Fruit fly (Drosophila melanogaster) whole organism, embryonic: Measurements from ENCODE around the gene CG32813.
A peak's percentile ranks its signal among the peaks of the same experiment; 100 is the strongest.

Experiments
- ATbp ChIP-seq: fragments of 200-800 bp; sonication (Bioruptor generic); optimal IDR thresholded peaks from 2 replicates; lab custom pipeline; 2017; ENCODE audit warnings: missing biosample characterization, mild to moderate bottlenecking, missing genetic modification characterization, missing genetic modification reagents
- Awh ChIP-seq: fragments of 200-800 bp; sonication (Bioruptor generic); IDR thresholded peaks from 2 replicates; pipeline ENCODE4, ENCODE4 v1.3.6; 2022; ENCODE audit warnings: missing biosample characterization, missing genetic modification characterization
- Bgb ChIP-seq: fragments of 200-800 bp; sonication (Bioruptor generic); IDR thresholded peaks from 2 replicates; pipeline ENCODE4 v1.3.6; 2022; ENCODE audit warnings: missing biosample characterization, missing genetic modification characterization; ENCODE audit not compliant: partially characterized antibody
- CG10209 ChIP-seq: fragments of 200-800 bp; sonication (Bioruptor generic); optimal IDR thresholded peaks from 3 replicates; lab custom pipeline; 2017; ENCODE audit warnings: missing biosample characterization, mild to moderate bottlenecking, missing genetic modification characterization, missing genetic modification reagents
- CG10979 ChIP-seq: fragments of 200-800 bp; sonication (Bioruptor generic); optimal IDR thresholded peaks from 2 replicates; lab custom pipeline; 2018; ENCODE audit warnings: missing biosample characterization, mild to moderate bottlenecking, missing genetic modification characterization, moderate library complexity
- CG11247 ChIP-seq: fragments of 200-800 bp; sonication (Bioruptor generic); IDR thresholded peaks from 2 replicates; pipeline ENCODE4 v1.3.6; 2022; ENCODE audit warnings: missing biosample characterization, missing genetic modification characterization
- CG14710 ChIP-seq: fragments of 200-800 bp; sonication (Bioruptor generic); optimal IDR thresholded peaks from 3 replicates; lab custom pipeline; 2019; ENCODE audit warnings: missing biosample characterization, mild to moderate bottlenecking, missing genetic modification characterization, moderate library complexity
- CG17186 ChIP-seq: fragments of 200-800 bp; sonication (Bioruptor generic); optimal IDR thresholded peaks from 3 replicates; lab custom pipeline; 2017; ENCODE audit warnings: missing biosample characterization, missing genetic modification reagents, missing genetic modification characterization
- CG17912 ChIP-seq: fragments of 200-800 bp; sonication (Bioruptor generic); optimal IDR thresholded peaks from 2 replicates; lab custom pipeline; 2018; ENCODE audit warnings: missing biosample characterization, mild to moderate bottlenecking, missing genetic modification characterization
- CG18262 ChIP-seq: fragments of 200-800 bp; optimal IDR thresholded peaks from 3 replicates; lab custom pipeline; 2019; ENCODE audit warnings: missing biosample characterization, mild to moderate bottlenecking, missing genetic modification characterization, moderate library complexity
- CG18476 ChIP-seq: fragments of 200-800 bp; sonication (Bioruptor generic); optimal IDR thresholded peaks from 2 replicates; lab custom pipeline; 2016; ENCODE audit warnings: missing biosample characterization, mild to moderate bottlenecking, missing genetic modification characterization
- CG2202 ChIP-seq: fragments of 200-800 bp; sonication (Bioruptor generic); optimal IDR thresholded peaks from 2 replicates; lab custom pipeline; 2018; ENCODE audit warnings: missing biosample characterization, mild to moderate bottlenecking, missing genetic modification characterization
- CG2875 ChIP-seq: fragments of 200-800 bp; sonication (Bioruptor generic); optimal IDR thresholded peaks from 2 replicates; lab custom pipeline; 2017; ENCODE audit warnings: missing biosample characterization, mild to moderate bottlenecking, missing genetic modification characterization, missing genetic modification reagents
- CG33557 ChIP-seq: fragments of 200-800 bp; sonication (Bioruptor generic); optimal IDR thresholded peaks from 2 replicates; lab custom pipeline; 2019; ENCODE audit warnings: missing biosample characterization, mild to moderate bottlenecking, missing genetic modification characterization, moderate library complexity
- CG3847 ChIP-seq: fragments of 200-800 bp; sonication (Bioruptor generic); IDR thresholded peaks from 2 replicates; pipeline ENCODE4 v1.3.6; 2022; ENCODE audit warnings: missing biosample characterization, missing genetic modification characterization
- CG4328 ChIP-seq: fragments of 200-800 bp; sonication (Bioruptor generic); optimal IDR thresholded peaks from 3 replicates; lab custom pipeline; 2017; ENCODE audit warnings: missing biosample characterization, missing genetic modification reagents, missing genetic modification characterization
- CG6683 ChIP-seq: fragments of 200-800 bp; sonication (Bioruptor generic); optimal IDR thresholded peaks from 2 replicates; lab custom pipeline; 2017; ENCODE audit warnings: missing biosample characterization, mild to moderate bottlenecking, missing genetic modification characterization, missing genetic modification reagents
- CG7271 ChIP-seq: fragments of 200-800 bp; sonication (Bioruptor generic); optimal IDR thresholded peaks from 2 replicates; lab custom pipeline; 2018; ENCODE audit warnings: missing biosample characterization, mild to moderate bottlenecking, missing genetic modification characterization, moderate library complexity
- CG7786 ChIP-seq: fragments of 200-800 bp; sonication (Bioruptor generic); optimal IDR thresholded peaks from 2 replicates; lab custom pipeline; 2016; ENCODE audit warnings: missing biosample characterization, missing genetic modification characterization
- CG7839 ChIP-seq: fragments of 200-800 bp; sonication (Bioruptor generic); optimal IDR thresholded peaks from 3 replicates; lab custom pipeline; 2018; ENCODE audit warnings: missing biosample characterization, mild to moderate bottlenecking, missing genetic modification characterization, moderate library complexity
- CG9437 ChIP-seq: fragments of 200-800 bp; sonication (Bioruptor generic); optimal IDR thresholded peaks from 2 replicates; lab custom pipeline; 2018; ENCODE audit warnings: missing biosample characterization, mild to moderate bottlenecking, missing genetic modification characterization
- Dip3 ChIP-seq: fragments of 200-800 bp; sonication (Bioruptor generic); optimal IDR thresholded peaks from 3 replicates; lab custom pipeline; 2016; ENCODE audit warnings: missing biosample characterization, missing genetic modification characterization
- Dll ChIP-seq: fragments of 200-800 bp; sonication (Bioruptor generic); IDR thresholded peaks from 4 replicates; pipeline ENCODE4 v1.3.6; 2022; ENCODE audit warnings: missing biosample characterization, missing genetic modification characterization; ENCODE audit not compliant: partially characterized antibody
- Fer3 ChIP-seq: fragments of 200-800 bp; sonication (Bioruptor generic); optimal IDR thresholded peaks from 2 replicates; lab custom pipeline; 2018; ENCODE audit warnings: missing biosample characterization, mild to moderate bottlenecking, missing genetic modification characterization, moderate library complexity
- Gug ChIP-seq: fragments of 200-800 bp; sonication (Bioruptor generic); IDR thresholded peaks from 4 replicates; pipeline ENCODE4 v1.3.6; 2022; ENCODE audit warnings: missing biosample characterization, missing genetic modification characterization
- HLH54F ChIP-seq: fragments of 200-800 bp; sonication (Bioruptor generic); optimal IDR thresholded peaks from 3 replicates; lab custom pipeline; 2016; ENCODE audit warnings: missing biosample characterization, missing genetic modification characterization
- MBD-R2 ChIP-seq: fragments of 200-800 bp; sonication (Bioruptor generic); IDR thresholded peaks from 2 replicates; pipeline ENCODE4 v1.3.6; 2022; ENCODE audit warnings: missing biosample characterization, missing genetic modification characterization
- Med ChIP-seq: fragments of 200-800 bp; sonication (Bioruptor generic); peaks from one replicate; lab custom pipeline; 2016; ENCODE audit warnings: missing biosample characterization, missing genetic modification characterization, mild to moderate bottlenecking, inconsistent platforms, moderate library complexity
- NC2β ChIP-seq: fragments of 200-800 bp; sonication (Bioruptor generic); optimal IDR thresholded peaks from 2 replicates; lab custom pipeline; 2016; ENCODE audit warnings: missing biosample characterization, missing genetic modification characterization
- Nf-YA ChIP-seq: fragments of 200-800 bp; sonication (Bioruptor generic); IDR thresholded peaks from 2 replicates; pipeline ENCODE4 v1.3.6; 2022; ENCODE audit warnings: missing biosample characterization, missing genetic modification characterization
- Nf-YB ChIP-seq: fragments of 200-800 bp; sonication (Bioruptor generic); optimal IDR thresholded peaks from 3 replicates; lab custom pipeline; 2019; ENCODE audit warnings: missing biosample characterization, mild to moderate bottlenecking, missing genetic modification characterization, moderate library complexity
- Nf-YC ChIP-seq: fragments of 200-800 bp; optimal IDR thresholded peaks from 3 replicates; lab custom pipeline; 2019; ENCODE audit warnings: missing biosample characterization, mild to moderate bottlenecking, missing genetic modification characterization, moderate library complexity
- Oli ChIP-seq: fragments of 200-800 bp; sonication (Bioruptor generic); optimal IDR thresholded peaks from 2 replicates; lab custom pipeline; 2018; ENCODE audit warnings: missing biosample characterization, mild to moderate bottlenecking, missing genetic modification characterization, moderate library complexity
- Ravus ChIP-seq: fragments of 200-800 bp; sonication (Bioruptor generic); IDR thresholded peaks from 2 replicates; pipeline ENCODE4 v1.3.6; 2022; ENCODE audit warnings: missing biosample characterization, missing genetic modification characterization
- bcd ChIP-seq: fragments of 200-800 bp; sonication (Bioruptor generic); optimal IDR thresholded peaks from 2 replicates; lab custom pipeline; 2017; ENCODE audit warnings: missing biosample characterization, mild to moderate bottlenecking, missing genetic modification characterization
- chm ChIP-seq: fragments of 200-800 bp; sonication (Bioruptor generic); IDR thresholded peaks from 2 replicates; pipeline ENCODE4 v1.3.6; 2022; ENCODE audit warnings: missing biosample characterization, missing genetic modification characterization
- cwo ChIP-seq: fragments of 200-800 bp; sonication (Bioruptor generic); optimal IDR thresholded peaks from 3 replicates; lab custom pipeline; 2017; ENCODE audit warnings: missing biosample characterization, missing genetic modification characterization, mild to moderate bottlenecking, moderate library complexity, missing genetic modification reagents
- dmrt99B ChIP-seq: fragments of 200-800 bp; sonication (Bioruptor generic); optimal IDR thresholded peaks from 2 replicates; lab custom pipeline; 2018; ENCODE audit warnings: missing biosample characterization, mild to moderate bottlenecking, missing genetic modification characterization, moderate library complexity
- en ChIP-seq: fragments of 200-800 bp; sonication (Bioruptor generic); optimal IDR thresholded peaks from 2 replicates; lab custom pipeline; 2016; ENCODE audit warnings: missing biosample characterization, missing genetic modification characterization
- fd102C ChIP-seq: fragments of 200-800 bp; sonication (Bioruptor generic); optimal IDR thresholded peaks from 2 replicates; lab custom pipeline; 2018; ENCODE audit warnings: missing biosample characterization, mild to moderate bottlenecking, missing genetic modification characterization, moderate library complexity
- fd3F ChIP-seq: fragments of 200-800 bp; sonication (Bioruptor generic); optimal IDR thresholded peaks from 2 replicates; lab custom pipeline; 2018; ENCODE audit warnings: missing biosample characterization, mild to moderate bottlenecking, missing genetic modification characterization, moderate library complexity
- gem ChIP-seq: fragments of 200-800 bp; sonication (Bioruptor generic); optimal IDR thresholded peaks from 2 replicates; lab custom pipeline; 2019; ENCODE audit warnings: missing biosample characterization, mild to moderate bottlenecking, missing genetic modification characterization, moderate library complexity
- gsb ChIP-seq: fragments of 200-800 bp; sonication (Bioruptor generic); IDR thresholded peaks from 2 replicates; pipeline ENCODE4 v1.3.6; 2022; ENCODE audit warnings: missing biosample characterization, missing genetic modification characterization
- lab ChIP-seq: fragments of 200-800 bp; sonication (Bioruptor generic); optimal IDR thresholded peaks from 3 replicates; lab custom pipeline; 2017; ENCODE audit warnings: missing biosample characterization, missing genetic modification characterization, mild to moderate bottlenecking, moderate library complexity, missing genetic modification reagents
- org-1 ChIP-seq: fragments of 200-800 bp; sonication (Bioruptor generic); optimal IDR thresholded peaks from 2 replicates; lab custom pipeline; 2017; ENCODE audit warnings: missing biosample characterization, missing genetic modification characterization
- pan ChIP-seq, 4 experiments: fragments of >200 bp in 3 of 4; fragments of 200-800 bp in 1 of 4; sonication (Bioruptor generic) in 1 of 4; optimal IDR thresholded peaks in 3 of 4; IDR thresholded peaks in 1 of 4; 2 replicates each; pipeline versions ENCODE4 v1.3.6 to Lab custom; 2017 to 2022; ENCODE audit warnings: missing biosample characterization in 2 of 4, missing genetic modification characterization in 2 of 4, mixed read lengths in 1 of 4
- trh ChIP-seq: fragments of 200-800 bp; sonication (Bioruptor generic); optimal IDR thresholded peaks from 2 replicates; lab custom pipeline; 2016; ENCODE audit warnings: missing biosample characterization, missing genetic modification characterization
- vnd ChIP-seq: fragments of 200-800 bp; sonication (Bioruptor generic); IDR thresholded peaks from 3 replicates; pipeline ENCODE4 v1.3.6; 2022; ENCODE audit warnings: missing biosample characterization, missing genetic modification characterization; ENCODE audit not compliant: partially characterized antibody

The CG32813 gene

DNA sequence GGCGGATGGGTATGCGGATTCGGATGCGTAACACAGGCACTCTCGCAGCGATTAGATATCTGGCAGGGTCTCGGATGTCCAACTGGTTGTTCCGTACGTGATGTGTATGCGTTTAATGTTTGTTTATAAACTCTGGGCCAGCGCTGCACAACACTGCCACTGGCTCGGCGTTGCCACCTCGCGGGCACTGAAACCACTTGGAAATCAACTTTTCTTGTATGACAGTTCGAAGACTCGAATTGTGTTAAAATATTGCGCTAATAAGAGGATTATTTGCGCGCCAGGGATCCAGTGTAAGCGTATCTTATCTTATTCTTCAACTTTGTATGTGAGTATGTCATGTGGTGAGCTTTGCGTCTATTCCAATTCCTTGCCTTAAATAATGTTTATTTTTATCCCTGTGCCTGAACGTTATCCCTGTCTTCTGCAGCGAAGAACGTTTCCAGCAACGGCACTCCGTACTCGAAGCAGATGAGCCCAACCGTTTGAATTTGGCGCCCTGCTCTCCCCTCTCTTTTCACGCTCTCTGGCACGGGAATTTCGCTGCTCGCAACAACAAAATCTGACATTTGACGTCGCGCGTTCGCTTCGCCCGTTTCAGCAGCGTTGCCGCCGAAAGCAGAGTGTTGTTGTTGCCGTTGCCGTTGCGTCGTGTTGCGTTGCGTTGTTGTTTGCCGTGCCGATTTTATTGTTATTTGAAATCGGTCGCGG lies at the start of gene CG32813, which contains the start of gene CG3719 (continued):
- TF ChIP-seq Fer3, result peak; percentile 0
- TF ChIP-seq CG10979 (tag; lab: Kevin White, UChicago), result no peak
- TF ChIP-seq ATbp (GFP tag; lab: Kevin White, UChicago), result no peak
- no peak for TF ChIP-seq fd102C
- peak; percentile 95 for TF ChIP-seq CG9437 (GFP tag; lab: Kevin White, UChicago)
- TF ChIP-seq bcd (GFP tag; lab: Kevin White, UChicago), result peak; percentile 6
- no peak for TF ChIP-seq Nf-YA
- peak; percentile 84 for TF ChIP-seq Med (GFP tag; lab: Kevin White, UChicago)
- TF ChIP-seq CG7839 (tag; lab: Kevin White, UChicago), result no peak
- TF ChIP-seq Gug (GFP tag; lab: Robert Waterston, UW), result no peak; the same call in 3 of the 4 replicates
- no peak for TF ChIP-seq org-1 (GFP tag; lab: Kevin White, UChicago)
- TF ChIP-seq Ravus (GFP tag; lab: Robert Waterston, UW), result no peak
- TF ChIP-seq NC2β, result no peak
- TF ChIP-seq CG33557 (GFP tag; lab: Kevin White, UChicago), result no peak
- no peak for TF ChIP-seq cwo (GFP tag; lab: Kevin White, UChicago)
- no peak for TF ChIP-seq dmrt99B
- TF ChIP-seq CG10209 (GFP tag; lab: Kevin White, UChicago), result peak; percentile 27
- no peak for TF ChIP-seq gsb (GFP tag; lab: Robert Waterston, UW)
- peak; percentile 16 for TF ChIP-seq Dip3 (GFP tag; lab: Kevin White, UChicago)
- no peak for TF ChIP-seq CG7271 (tag; lab: Kevin White, UChicago)
- TF ChIP-seq HLH54F (GFP tag; lab: Kevin White, UChicago), result peak; percentile 40
- TF ChIP-seq chm (GFP tag; lab: Robert Waterston, UW), result peak; percentile 45; the same call in 1 of the 2 replicates
- no peak for TF ChIP-seq CG18262 (tag; lab: Kevin White, UChicago)
- peak; percentile 2 for TF ChIP-seq CG4328 (GFP tag; lab: Kevin White, UChicago)
- peak; percentile 1 for TF ChIP-seq Oli (tag; lab: Kevin White, UChicago)
- TF ChIP-seq CG7786, result peak; percentile 49
- TF ChIP-seq lab (GFP tag; lab: Kevin White, UChicago), result no peak
- no peak for TF ChIP-seq pan (optimal IDR thresholded peaks at IDR 0.05; lab: Kevin White, UChicago)
- no peak for TF ChIP-seq pan (GFP tag; optimal IDR thresholded peaks at IDR 0.05 in 1 of 2, IDR thresholded peaks at IDR 0.05 in 1 of 2)
- no peak for TF ChIP-seq CG11247 (GFP tag; lab: Robert Waterston, UW)
- TF ChIP-seq CG14710, result peak; percentile 44
- no peak for TF ChIP-seq en (GFP tag; lab: Kevin White, UChicago)
- TF ChIP-seq CG17186, result peak; percentile 77
- TF ChIP-seq Bgb (GFP tag; lab: Robert Waterston, UW), result peak; percentile 31; the same call in 1 of the 2 replicates
- no peak for TF ChIP-seq vnd (GFP tag; lab: Robert Waterston, UW)
- TF ChIP-seq CG17912 (GFP tag; lab: Kevin White, UChicago), result no peak
- no peak for TF ChIP-seq CG6683
- no peak for TF ChIP-seq fd3F (GFP tag; lab: Kevin White, UChicago)
- no peak for TF ChIP-seq Nf-YC (tag; lab: Kevin White, UChicago)
- no peak for TF ChIP-seq CG18476 (GFP tag; lab: Kevin White, UChicago)
- TF ChIP-seq MBD-R2 (GFP tag; lab: Robert Waterston, UW), result peak; percentile 70
- TF ChIP-seq CG2202 (tag; lab: Kevin White, UChicago), result no peak
- no peak for TF ChIP-seq Awh (GFP tag; lab: Robert Waterston, UW)
- no peak for TF ChIP-seq gem (tag; lab: Kevin White, UChicago)
- no peak for TF ChIP-seq Nf-YB
- TF ChIP-seq CG2875, result no peak
- TF ChIP-seq trh (GFP tag; lab: Kevin White, UChicago), result no peak
- no peak for TF ChIP-seq Dll (GFP tag; lab: Robert Waterston, UW)
- peak; percentile 53 for TF ChIP-seq CG3847 (GFP tag; lab: Robert Waterston, UW)
